Fruit fly (Drosophila melanogaster) whole organism, embryonic: ENCODE results near the gene FASN2.

Source experiments
- Bgb ChIP-seq: fragments of 200-800 bp; sonication (Bioruptor generic); IDR thresholded peaks from 2 replicates; pipeline ENCODE4 v1.3.6; 2022; ENCODE audit warnings: missing biosample characterization, missing genetic modification characterization; ENCODE audit not compliant: partially characterized antibody
- CG10654 ChIP-seq: fragments of 200-800 bp; sonication (Bioruptor generic); optimal IDR thresholded peaks from 2 replicates; lab custom pipeline; 2016; ENCODE audit warnings: missing biosample characterization, missing genetic modification characterization
- CG11085 ChIP-seq: fragments of 200-800 bp; sonication (Bioruptor generic); IDR thresholded peaks from 2 replicates; pipeline ENCODE4 v1.3.6; 2022; ENCODE audit warnings: missing biosample characterization, missing genetic modification characterization
- CG12391 ChIP-seq: fragments of 200-800 bp; sonication (Bioruptor generic); optimal IDR thresholded peaks from 3 replicates; lab custom pipeline; 2018; ENCODE audit warnings: missing biosample characterization, mild to moderate bottlenecking, missing genetic modification characterization, moderate library complexity
- CG12942 ChIP-seq: fragments of 200-800 bp; sonication (Bioruptor generic); optimal IDR thresholded peaks from 3 replicates; lab custom pipeline; 2016; ENCODE audit warnings: missing biosample characterization, missing genetic modification characterization
- CG13123 ChIP-seq: fragments of 200-800 bp; sonication (Bioruptor generic); optimal IDR thresholded peaks from 2 replicates; lab custom pipeline; 2016; ENCODE audit warnings: missing biosample characterization, missing genetic modification characterization
- CG18011 ChIP-seq: fragments of 200-800 bp; sonication (Bioruptor generic); optimal IDR thresholded peaks from 2 replicates; lab custom pipeline; 2017; ENCODE audit warnings: missing biosample characterization, missing genetic modification characterization, mild to moderate bottlenecking, moderate library complexity, missing genotype
- CG18476 ChIP-seq: fragments of 200-800 bp; sonication (Bioruptor generic); optimal IDR thresholded peaks from 2 replicates; lab custom pipeline; 2016; ENCODE audit warnings: missing biosample characterization, mild to moderate bottlenecking, missing genetic modification characterization
- CG2120 ChIP-seq: fragments of 200-800 bp; sonication (Bioruptor generic); optimal IDR thresholded peaks from 3 replicates; lab custom pipeline; 2016; ENCODE audit warnings: missing biosample characterization, missing genetic modification characterization
- CG31365 ChIP-seq: fragments of 200-800 bp; sonication (Bioruptor generic); optimal IDR thresholded peaks from 2 replicates; lab custom pipeline; 2018; ENCODE audit warnings: missing biosample characterization, mild to moderate bottlenecking, missing genetic modification characterization
- CG4282 ChIP-seq: fragments of 200-800 bp; sonication (Bioruptor generic); optimal IDR thresholded peaks from 2 replicates; lab custom pipeline; 2016; ENCODE audit warnings: missing biosample characterization, missing genetic modification characterization
- CG6175 ChIP-seq: fragments of 200-800 bp; sonication (Bioruptor generic); IDR thresholded peaks from 3 replicates; pipeline ENCODE4 v1.3.6; 2022; ENCODE audit warnings: missing biosample characterization, missing genetic modification characterization
- CG7271 ChIP-seq: fragments of 200-800 bp; sonication (Bioruptor generic); optimal IDR thresholded peaks from 2 replicates; lab custom pipeline; 2018; ENCODE audit warnings: missing biosample characterization, mild to moderate bottlenecking, missing genetic modification characterization, moderate library complexity
- CG7556 ChIP-seq: fragments of 200-800 bp; sonication (Bioruptor generic); optimal IDR thresholded peaks from 2 replicates; lab custom pipeline; 2017; ENCODE audit warnings: missing biosample characterization, mild to moderate bottlenecking, missing genetic modification characterization
- CG7987 ChIP-seq: fragments of 200-800 bp; sonication (Bioruptor generic); optimal IDR thresholded peaks from 2 replicates; lab custom pipeline; 2018; ENCODE audit warnings: missing biosample characterization, mild to moderate bottlenecking, missing genetic modification characterization, moderate library complexity
- CG8359 ChIP-seq: fragments of 200-800 bp; sonication (Bioruptor generic); optimal IDR thresholded peaks from 2 replicates; lab custom pipeline; 2017; ENCODE audit warnings: missing biosample characterization, mild to moderate bottlenecking, missing genetic modification characterization, borderline replicate concordance
- CG9817 ChIP-seq: fragments of 200-800 bp; sonication (Bioruptor generic); optimal IDR thresholded peaks from 2 replicates; lab custom pipeline; 2018; ENCODE audit warnings: missing biosample characterization, mild to moderate bottlenecking, missing genetic modification characterization, moderate library complexity
- CTCF ChIP-seq: fragments of 200-800 bp; sonication (Bioruptor generic); optimal IDR thresholded peaks from 2 replicates; lab custom pipeline; 2017; ENCODE audit warnings: missing biosample characterization, mild to moderate bottlenecking, missing genetic modification characterization, moderate library complexity
- CoRest ChIP-seq: fragments of 200-800 bp; sonication (Bioruptor generic); optimal IDR thresholded peaks from 3 replicates; lab custom pipeline; 2018; ENCODE audit warnings: missing biosample characterization, mild to moderate bottlenecking, missing genetic modification characterization, moderate library complexity
- Dip3 ChIP-seq: fragments of 200-800 bp; sonication (Bioruptor generic); optimal IDR thresholded peaks from 3 replicates; lab custom pipeline; 2016; ENCODE audit warnings: missing biosample characterization, missing genetic modification characterization
- HLH3B ChIP-seq: fragments of 200-800 bp; sonication (Bioruptor generic); IDR thresholded peaks from 2 replicates; pipeline ENCODE4 v1.3.6; 2022; ENCODE audit warnings: missing biosample characterization, missing genetic modification characterization
- Hand ChIP-seq: fragments of 200-800 bp; sonication (Bioruptor generic); optimal IDR thresholded peaks from 2 replicates; lab custom pipeline; 2017; ENCODE audit warnings: mild to moderate bottlenecking, missing biosample characterization, missing genetic modification reagents, missing genetic modification characterization
- HmgD ChIP-seq: fragments of 200-800 bp; sonication (Bioruptor generic); optimal IDR thresholded peaks from 3 replicates; lab custom pipeline; 2016; ENCODE audit warnings: missing biosample characterization, missing genetic modification characterization
- Lhr ChIP-seq: fragments of 200-800 bp; sonication (Bioruptor generic); optimal IDR thresholded peaks from 3 replicates; lab custom pipeline; 2017; ENCODE audit warnings: mild to moderate bottlenecking, missing biosample characterization, missing genetic modification reagents, missing genetic modification characterization
- Mes4 ChIP-seq: fragments of 200-800 bp; sonication (Bioruptor generic); optimal IDR thresholded peaks from 2 replicates; lab custom pipeline; 2016; ENCODE audit warnings: missing biosample characterization, missing genetic modification characterization
- Nf-YA ChIP-seq: fragments of 200-800 bp; sonication (Bioruptor generic); IDR thresholded peaks from 2 replicates; pipeline ENCODE4 v1.3.6; 2022; ENCODE audit warnings: missing biosample characterization, missing genetic modification characterization
- Opbp ChIP-seq: fragments of 200-800 bp; sonication (Bioruptor generic); IDR thresholded peaks from 3 replicates; pipeline ENCODE4 v1.3.6; 2022; ENCODE audit warnings: missing biosample characterization, missing genetic modification characterization; ENCODE audit not compliant: partially characterized antibody
- PHDP ChIP-seq: fragments of 200-800 bp; sonication (Bioruptor generic); optimal IDR thresholded peaks from 3 replicates; lab custom pipeline; 2018; ENCODE audit warnings: missing biosample characterization, mild to moderate bottlenecking, missing genetic modification characterization, moderate library complexity
- Side ChIP-seq: fragments of 200-800 bp; sonication (Bioruptor generic); optimal IDR thresholded peaks from 2 replicates; lab custom pipeline; 2016; ENCODE audit warnings: missing biosample characterization, missing genetic modification characterization
- Spps ChIP-seq: fragments of 200-800 bp; sonication (Bioruptor generic); optimal IDR thresholded peaks from 2 replicates; lab custom pipeline; 2018; ENCODE audit warnings: missing biosample characterization, mild to moderate bottlenecking, missing genetic modification characterization
- Xrp1 ChIP-seq: fragments of 200-800 bp; sonication (Bioruptor generic); IDR thresholded peaks from 2 replicates; pipeline ENCODE4 v1.3.6; 2022; ENCODE audit warnings: missing biosample characterization, missing genetic modification characterization
- ara ChIP-seq: fragments of 200-800 bp; sonication (Bioruptor generic); IDR thresholded peaks from 2 replicates; pipeline ENCODE4 v1.3.6; 2022; ENCODE audit warnings: missing biosample characterization, missing genetic modification characterization
- br ChIP-seq: fragments of >200 bp; optimal IDR thresholded peaks from 2 replicates; lab custom pipeline; 2017
- cas ChIP-seq: fragments of 200-800 bp; sonication (Bioruptor generic); IDR thresholded peaks from 2 replicates; pipeline ENCODE4 v1.3.6; 2022; ENCODE audit warnings: missing biosample characterization, missing genetic modification characterization
- eve ChIP-seq, 2 experiments: fragments of >200 bp; optimal IDR thresholded peaks; 2 replicates each; lab custom pipeline; 2017; ENCODE audit warnings: missing biosample characterization in 2 of 2, missing genetic modification characterization in 2 of 2
- gcm2 ChIP-seq: fragments of 200-800 bp; sonication (Bioruptor generic); optimal IDR thresholded peaks from 2 replicates; lab custom pipeline; 2016; ENCODE audit warnings: missing biosample characterization, missing genetic modification characterization
- gem ChIP-seq: fragments of 200-800 bp; sonication (Bioruptor generic); optimal IDR thresholded peaks from 2 replicates; lab custom pipeline; 2019; ENCODE audit warnings: missing biosample characterization, mild to moderate bottlenecking, missing genetic modification characterization, moderate library complexity
- gro ChIP-seq: fragments of 200-800 bp; sonication (Bioruptor generic); optimal IDR thresholded peaks from 2 replicates; lab custom pipeline; 2016; ENCODE audit warnings: missing biosample characterization, missing genetic modification characterization
- lab ChIP-seq: fragments of 200-800 bp; sonication (Bioruptor generic); optimal IDR thresholded peaks from 3 replicates; lab custom pipeline; 2017; ENCODE audit warnings: missing biosample characterization, missing genetic modification characterization, mild to moderate bottlenecking, moderate library complexity, missing genetic modification reagents
- lilli ChIP-seq: fragments of 200-800 bp; sonication (Bioruptor generic); optimal IDR thresholded peaks from 3 replicates; lab custom pipeline; 2016; ENCODE audit warnings: missing biosample characterization, missing genetic modification characterization
- nom ChIP-seq: fragments of 200-800 bp; sonication (Bioruptor generic); optimal IDR thresholded peaks from 2 replicates; lab custom pipeline; 2017; ENCODE audit warnings: missing biosample characterization, missing genetic modification characterization, mild to moderate bottlenecking, moderate library complexity, missing genetic modification reagents
- onecut ChIP-seq: fragments of 200-800 bp; sonication (Bioruptor generic); IDR thresholded peaks from 2 replicates; pipeline ENCODE4 v1.3.6; 2022; ENCODE audit warnings: missing biosample characterization, missing genetic modification characterization
- pb ChIP-seq: fragments of 200-800 bp; sonication (Bioruptor generic); optimal IDR thresholded peaks from 3 replicates; lab custom pipeline; 2016; ENCODE audit warnings: missing biosample characterization, missing genetic modification characterization
- pita ChIP-seq: fragments of 200-800 bp; sonication (Bioruptor generic); optimal IDR thresholded peaks from 2 replicates; lab custom pipeline; 2017; ENCODE audit warnings: missing biosample characterization, mild to moderate bottlenecking, missing genetic modification characterization
- pnt ChIP-seq: fragments of 200-800 bp; sonication (Bioruptor generic); optimal IDR thresholded peaks from 3 replicates; lab custom pipeline; 2016; ENCODE audit warnings: missing biosample characterization, missing genetic modification characterization
- pros ChIP-seq: fragments of 200-800 bp; sonication (Bioruptor generic); optimal IDR thresholded peaks from 3 replicates; lab custom pipeline; 2019; ENCODE audit warnings: missing biosample characterization, mild to moderate bottlenecking, missing genetic modification characterization, moderate library complexity
- scrt ChIP-seq: fragments of 200-800 bp; sonication (Bioruptor generic); optimal IDR thresholded peaks from 2 replicates; lab custom pipeline; 2018; ENCODE audit warnings: missing biosample characterization, mild to moderate bottlenecking, missing genetic modification characterization, moderate library complexity
- sens ChIP-seq: fragments of 200-800 bp; sonication (Bioruptor generic); peaks from one replicate; lab custom pipeline; 2016; ENCODE audit warnings: missing biosample characterization, missing genetic modification characterization
- sens-2 ChIP-seq: fragments of 200-800 bp; sonication (Bioruptor generic); IDR thresholded peaks from 2 replicates; pipeline ENCODE4 v1.3.6; 2022; ENCODE audit warnings: missing biosample characterization, missing genetic modification characterization
- sima ChIP-seq: fragments of 200-800 bp; sonication (Bioruptor generic); optimal IDR thresholded peaks from 2 replicates; lab custom pipeline; 2016; ENCODE audit warnings: missing biosample characterization, missing genetic modification characterization
- slou ChIP-seq: fragments of 200-800 bp; sonication (Bioruptor generic); optimal IDR thresholded peaks from 3 replicates; lab custom pipeline; 2016; ENCODE audit warnings: missing biosample characterization, missing genetic modification characterization
- stwl ChIP-seq: fragments of 200-800 bp; sonication (Bioruptor generic); optimal IDR thresholded peaks from 3 replicates; lab custom pipeline; 2018; ENCODE audit warnings: missing biosample characterization, mild to moderate bottlenecking, missing genetic modification characterization, moderate library complexity
- twi ChIP-seq: fragments of 200-800 bp; optimal IDR thresholded peaks from 2 replicates; lab custom pipeline; 2019; ENCODE audit warnings: missing biosample characterization, mild to moderate bottlenecking, missing genetic modification characterization, moderate library complexity

FASN2 gene

dm6 chr2L:3092535-3092934 lies 48.8 kb downstream of the FASN2 start (continued):
- no peak for TF ChIP-seq CG13123
- TF ChIP-seq CG18476 (GFP tag; lab: Kevin White, UChicago) = no peak
- no peak for TF ChIP-seq ara (GFP tag; lab: Robert Waterston, UW)
- TF ChIP-seq scrt = peak; percentile 24
- peak; percentile 61 for TF ChIP-seq gem (tag; lab: Kevin White, UChicago)
- TF ChIP-seq pb (GFP tag; lab: Kevin White, UChicago) = no peak
- TF ChIP-seq sens-2 (GFP tag; lab: Robert Waterston, UW) = no peak
- TF ChIP-seq nom = no peak
- no peak for TF ChIP-seq Mes4 (GFP tag; lab: Kevin White, UChicago)
- TF ChIP-seq CTCF (GFP tag; lab: Kevin White, UChicago) = no peak
- no peak for TF ChIP-seq twi
- TF ChIP-seq Opbp (GFP tag; lab: Robert Waterston, UW) = no peak
- TF ChIP-seq CG18011 (GFP tag; lab: Kevin White, UChicago) = no peak
- TF ChIP-seq sens (GFP tag; lab: Kevin White, UChicago) = peak; percentile 76
- TF ChIP-seq CG6175 (GFP tag; lab: Robert Waterston, UW) = no peak
- no peak for TF ChIP-seq pros (GFP tag; lab: Kevin White, UChicago)
- peak; percentile 52 for TF ChIP-seq lilli
- TF ChIP-seq PHDP = peak; percentile 55
- TF ChIP-seq sima (GFP tag; lab: Kevin White, UChicago) = no peak
- TF ChIP-seq pita (GFP tag; lab: Kevin White, UChicago) = no peak
- TF ChIP-seq Lhr (GFP tag; lab: Kevin White, UChicago) = no peak
- TF ChIP-seq CG11085 (GFP tag; lab: Robert Waterston, UW) = no peak
- no peak for TF ChIP-seq CG12942 (GFP tag; lab: Kevin White, UChicago)
- no peak for TF ChIP-seq CG7271 (tag; lab: Kevin White, UChicago)
- TF ChIP-seq lab (GFP tag; lab: Kevin White, UChicago) = peak; percentile 81
- TF ChIP-seq Side (GFP tag; lab: Kevin White, UChicago) = no peak
- TF ChIP-seq CG9817 (tag; lab: Kevin White, UChicago) = peak; percentile 11
- peak; percentile 30 for TF ChIP-seq CG12391 (tag; lab: Kevin White, UChicago)
- peak in 1 of 2 experiments; percentile 64 for TF ChIP-seq eve (GFP tag; optimal IDR thresholded peaks at IDR 0.05; lab: Kevin White, UChicago)
- no peak for TF ChIP-seq stwl (tag; lab: Kevin White, UChicago)
- peak; percentile 51 for TF ChIP-seq CG2120
- TF ChIP-seq Spps (tag; lab: Kevin White, UChicago) = no peak
- no peak for TF ChIP-seq CG8359 (GFP tag; lab: Kevin White, UChicago)
- no peak for TF ChIP-seq gcm2
- no peak for TF ChIP-seq Nf-YA
- TF ChIP-seq Xrp1 (GFP tag; lab: Robert Waterston, UW) = peak; percentile 52
- TF ChIP-seq CG7987 (GFP tag; lab: Kevin White, UChicago) = no peak
- TF ChIP-seq cas (GFP tag; lab: Robert Waterston, UW) = no peak
- TF ChIP-seq onecut (GFP tag; lab: Robert Waterston, UW) = no peak
- TF ChIP-seq CG7556 = peak; percentile 24
- no peak for TF ChIP-seq CG31365 (tag; lab: Kevin White, UChicago)
- TF ChIP-seq pnt = no peak
- peak; percentile 36 for TF ChIP-seq CoRest (tag; lab: Kevin White, UChicago)
- no peak for TF ChIP-seq Hand (GFP tag; lab: Kevin White, UChicago)
- no peak for TF ChIP-seq br (lab: Kevin White, UChicago)
- no peak for TF ChIP-seq Bgb
- peak; percentile 21 for TF ChIP-seq Dip3 (GFP tag; lab: Kevin White, UChicago)
- peak; percentile 50 for TF ChIP-seq gro (GFP tag; lab: Kevin White, UChicago)
- no peak for TF ChIP-seq slou (GFP tag; lab: Kevin White, UChicago)
- TF ChIP-seq CG4282 (GFP tag; lab: Kevin White, UChicago) = no peak
- no peak for TF ChIP-seq CG10654 (GFP tag; lab: Kevin White, UChicago)
- peak; percentile 42; the same call in 1 of the 2 replicates for TF ChIP-seq HLH3B (GFP tag; lab: Robert Waterston, UW)
- TF ChIP-seq HmgD = no peak
